Fruit fly (Drosophila melanogaster) whole organism, embryonic: ENCODE data around the gene CG9702.

ENCODE experiments used
- Bteb2 ChIP-seq: fragments of 200-800 bp; sonication (Bioruptor generic); optimal IDR thresholded peaks from 2 replicates; lab custom pipeline; 2016; ENCODE audit warnings: missing biosample characterization, missing genetic modification characterization
- CG1024 ChIP-seq: fragments of 200-800 bp; sonication (Bioruptor generic); IDR thresholded peaks from 2 replicates; pipeline ENCODE4 v1.3.6; 2022; ENCODE audit warnings: missing biosample characterization, missing genetic modification characterization
- CG10267 ChIP-seq: fragments of 200-800 bp; sonication (Bioruptor generic); optimal IDR thresholded peaks from 2 replicates; lab custom pipeline; 2018; ENCODE audit warnings: missing biosample characterization, mild to moderate bottlenecking, missing genetic modification characterization, moderate library complexity
- CG10431 ChIP-seq: fragments of 200-800 bp; sonication (Bioruptor generic); optimal IDR thresholded peaks from 3 replicates; lab custom pipeline; 2018; ENCODE audit warnings: missing biosample characterization, mild to moderate bottlenecking, missing genetic modification characterization
- CG11398 ChIP-seq: fragments of 200-800 bp; sonication (Bioruptor generic); optimal IDR thresholded peaks from 2 replicates; lab custom pipeline; 2016; ENCODE audit warnings: missing biosample characterization, missing genetic modification characterization
- CG11504 ChIP-seq: fragments of 200-800 bp; sonication (Bioruptor generic); optimal IDR thresholded peaks from 3 replicates; lab custom pipeline; 2019; ENCODE audit warnings: missing biosample characterization, mild to moderate bottlenecking, missing genetic modification characterization, moderate library complexity
- CG12155 ChIP-seq: fragments of 200-800 bp; sonication (Bioruptor generic); optimal IDR thresholded peaks from 3 replicates; lab custom pipeline; 2016; ENCODE audit warnings: missing biosample characterization, missing genetic modification characterization
- CG12236 ChIP-seq: fragments of 200-800 bp; sonication (Bioruptor generic); optimal IDR thresholded peaks from 2 replicates; lab custom pipeline; 2016; ENCODE audit warnings: missing biosample characterization, missing genetic modification characterization
- CG14014 ChIP-seq: fragments of 200-800 bp; sonication (Bioruptor generic); IDR thresholded peaks from 2 replicates; pipeline ENCODE4 v1.3.6; 2022; ENCODE audit warnings: missing biosample characterization, missing genetic modification characterization
- CG14441 ChIP-seq: fragments of 200-800 bp; sonication (Bioruptor generic); IDR thresholded peaks from 2 replicates; pipeline ENCODE4 v1.3.6; 2022; ENCODE audit warnings: missing biosample characterization, missing genetic modification characterization
- CG14860 ChIP-seq: fragments of 200-800 bp; sonication (Bioruptor generic); IDR thresholded peaks from 3 replicates; pipeline ENCODE4 v1.3.6; 2022; ENCODE audit warnings: missing biosample characterization, missing genetic modification characterization; ENCODE audit not compliant: partially characterized antibody
- CG15011 ChIP-seq: fragments of 200-800 bp; sonication (Bioruptor generic); optimal IDR thresholded peaks from 3 replicates; lab custom pipeline; 2018; ENCODE audit warnings: missing biosample characterization, mild to moderate bottlenecking, missing genetic modification characterization
- CG1602 ChIP-seq: fragments of 200-800 bp; sonication (Bioruptor generic); optimal IDR thresholded peaks from 3 replicates; lab custom pipeline; 2016; ENCODE audit warnings: missing biosample characterization, missing genetic modification characterization
- CG1647 ChIP-seq: fragments of 200-800 bp; sonication (Bioruptor generic); optimal IDR thresholded peaks from 3 replicates; lab custom pipeline; 2016; ENCODE audit warnings: missing biosample characterization, missing genetic modification characterization
- CG17829 ChIP-seq: fragments of 200-800 bp; optimal IDR thresholded peaks from 2 replicates; lab custom pipeline; 2019; ENCODE audit warnings: missing biosample characterization, mild to moderate bottlenecking, missing genetic modification characterization, moderate library complexity
- CG17912 ChIP-seq: fragments of 200-800 bp; sonication (Bioruptor generic); optimal IDR thresholded peaks from 2 replicates; lab custom pipeline; 2018; ENCODE audit warnings: missing biosample characterization, mild to moderate bottlenecking, missing genetic modification characterization
- CG30403 ChIP-seq: fragments of 200-800 bp; sonication (Bioruptor generic); optimal IDR thresholded peaks from 3 replicates; lab custom pipeline; 2016; ENCODE audit warnings: missing biosample characterization, missing genetic modification characterization
- CG31365 ChIP-seq: fragments of 200-800 bp; sonication (Bioruptor generic); optimal IDR thresholded peaks from 2 replicates; lab custom pipeline; 2018; ENCODE audit warnings: missing biosample characterization, mild to moderate bottlenecking, missing genetic modification characterization
- CG33557 ChIP-seq: fragments of 200-800 bp; sonication (Bioruptor generic); optimal IDR thresholded peaks from 2 replicates; lab custom pipeline; 2019; ENCODE audit warnings: missing biosample characterization, mild to moderate bottlenecking, missing genetic modification characterization, moderate library complexity
- CG3838 ChIP-seq: fragments of 200-800 bp; sonication (Bioruptor generic); optimal IDR thresholded peaks from 3 replicates; lab custom pipeline; 2016; ENCODE audit warnings: missing biosample characterization, missing genetic modification characterization
- CG5180 ChIP-seq: fragments of 200-800 bp; sonication (Bioruptor generic); optimal IDR thresholded peaks from 3 replicates; lab custom pipeline; 2017; ENCODE audit warnings: missing biosample characterization, missing genetic modification characterization, mild to moderate bottlenecking, moderate library complexity, missing genetic modification reagents
- Dip2 ChIP-seq: fragments of 200-800 bp; sonication (Bioruptor generic); IDR thresholded peaks from 2 replicates; pipeline ENCODE4 v1.3.6; 2022; ENCODE audit warnings: missing biosample characterization, missing genetic modification characterization
- Dll ChIP-seq: fragments of 200-800 bp; sonication (Bioruptor generic); IDR thresholded peaks from 4 replicates; pipeline ENCODE4 v1.3.6; 2022; ENCODE audit warnings: missing biosample characterization, missing genetic modification characterization; ENCODE audit not compliant: partially characterized antibody
- H2.0 ChIP-seq: fragments of 200-800 bp; sonication (Bioruptor generic); IDR thresholded peaks from 2 replicates; pipeline ENCODE4 v1.3.6; 2022; ENCODE audit warnings: missing biosample characterization, missing genetic modification characterization
- HmgZ ChIP-seq: fragments of 200-800 bp; sonication (Bioruptor generic); optimal IDR thresholded peaks from 2 replicates; lab custom pipeline; 2018; ENCODE audit warnings: missing biosample characterization, mild to moderate bottlenecking, missing genetic modification characterization
- Hr39 ChIP-seq: fragments of >200 bp; optimal IDR thresholded peaks from 2 replicates; lab custom pipeline; 2017
- MESR4 ChIP-seq: fragments of 200-800 bp; sonication (Bioruptor generic); optimal IDR thresholded peaks from 2 replicates; lab custom pipeline; 2018; ENCODE audit warnings: missing biosample characterization, mild to moderate bottlenecking, missing genetic modification characterization, moderate library complexity
- Nf-YC ChIP-seq: fragments of 200-800 bp; optimal IDR thresholded peaks from 3 replicates; lab custom pipeline; 2019; ENCODE audit warnings: missing biosample characterization, mild to moderate bottlenecking, missing genetic modification characterization, moderate library complexity
- Oli ChIP-seq: fragments of 200-800 bp; sonication (Bioruptor generic); optimal IDR thresholded peaks from 2 replicates; lab custom pipeline; 2018; ENCODE audit warnings: missing biosample characterization, mild to moderate bottlenecking, missing genetic modification characterization, moderate library complexity
- Scr ChIP-seq: fragments of 200-800 bp; sonication (Bioruptor generic); IDR thresholded peaks from 2 replicates; pipeline ENCODE4 v1.3.6; 2022; ENCODE audit warnings: missing biosample characterization, missing genetic modification characterization; ENCODE audit not compliant: partially characterized antibody
- Six4 ChIP-seq: fragments of 200-800 bp; sonication (Bioruptor generic); optimal IDR thresholded peaks from 2 replicates; lab custom pipeline; 2016; ENCODE audit warnings: missing biosample characterization, missing genetic modification characterization
- TFAM ChIP-seq: fragments of 200-800 bp; sonication (Bioruptor generic); optimal IDR thresholded peaks from 2 replicates; lab custom pipeline; 2017; ENCODE audit warnings: missing biosample characterization, missing genetic modification characterization, inconsistent platforms
- amos ChIP-seq: fragments of 200-800 bp; sonication (Bioruptor generic); IDR thresholded peaks from 2 replicates; pipeline ENCODE4 v1.3.6; 2022; ENCODE audit warnings: missing biosample characterization, missing genetic modification characterization; ENCODE audit not compliant: partially characterized antibody
- cad ChIP-seq: fragments of >200 bp; optimal IDR thresholded peaks from 2 replicates; lab custom pipeline; 2017; ENCODE audit warnings: missing biosample characterization, missing genetic modification characterization
- cg ChIP-seq: fragments of 200-800 bp; sonication (Bioruptor generic); optimal IDR thresholded peaks from 3 replicates; lab custom pipeline; 2019; ENCODE audit warnings: missing biosample characterization, mild to moderate bottlenecking, missing genetic modification characterization, moderate library complexity
- chinmo ChIP-seq: fragments of 200-800 bp; sonication (Bioruptor generic); IDR thresholded peaks from 4 replicates; pipeline ENCODE4 v1.3.6; 2022; ENCODE audit warnings: missing biosample characterization, missing genetic modification characterization; ENCODE audit not compliant: partially characterized antibody
- ci ChIP-seq: fragments of 200-800 bp; sonication (Bioruptor generic); IDR thresholded peaks from 3 replicates; pipeline ENCODE4 v1.3.6; 2022; ENCODE audit warnings: missing biosample characterization, missing genetic modification characterization
- dimm ChIP-seq: fragments of 200-800 bp; sonication (Bioruptor generic); IDR thresholded peaks from 2 replicates; pipeline ENCODE4 v1.3.6; 2022; ENCODE audit warnings: missing biosample characterization, missing genetic modification characterization
- dmrt99B ChIP-seq: fragments of 200-800 bp; sonication (Bioruptor generic); optimal IDR thresholded peaks from 2 replicates; lab custom pipeline; 2018; ENCODE audit warnings: missing biosample characterization, mild to moderate bottlenecking, missing genetic modification characterization, moderate library complexity
- gfzf ChIP-seq: fragments of 200-800 bp; sonication (Bioruptor generic); optimal IDR thresholded peaks from 2 replicates; lab custom pipeline; 2016; ENCODE audit warnings: missing biosample characterization, mild to moderate bottlenecking, missing genetic modification characterization, moderate library complexity
- nau ChIP-seq: fragments of 200-800 bp; sonication (Bioruptor generic); optimal IDR thresholded peaks from 3 replicates; lab custom pipeline; 2017; ENCODE audit warnings: missing biosample characterization, mild to moderate bottlenecking, missing genetic modification characterization, missing genetic modification reagents
- oc ChIP-seq: fragments of 200-800 bp; sonication (Bioruptor generic); optimal IDR thresholded peaks from 2 replicates; lab custom pipeline; 2018; ENCODE audit warnings: missing biosample characterization, mild to moderate bottlenecking, missing genetic modification characterization, moderate library complexity
- onecut ChIP-seq: fragments of 200-800 bp; sonication (Bioruptor generic); IDR thresholded peaks from 2 replicates; pipeline ENCODE4 v1.3.6; 2022; ENCODE audit warnings: missing biosample characterization, missing genetic modification characterization
- otp ChIP-seq: fragments of 200-800 bp; sonication (Bioruptor generic); IDR thresholded peaks from 3 replicates; pipeline ENCODE4, ENCODE4 v1.3.6; 2022; ENCODE audit warnings: missing biosample characterization, missing genetic modification characterization
- prd ChIP-seq, 3 experiments: fragments of >200 bp in 2 of 3; fragments of 200-800 bp in 1 of 3; sonication (Bioruptor generic) in 1 of 3; optimal IDR thresholded peaks in 2 of 3; IDR thresholded peaks in 1 of 3; 2 replicates in 2 of 3; 3 replicates in 1 of 3; pipeline versions ENCODE4 v1.3.6 to Lab custom; 2017 to 2022; ENCODE audit warnings: missing biosample characterization in 1 of 3, missing genetic modification characterization in 1 of 3
- sens ChIP-seq: fragments of 200-800 bp; sonication (Bioruptor generic); peaks from one replicate; lab custom pipeline; 2016; ENCODE audit warnings: missing biosample characterization, missing genetic modification characterization
- trh ChIP-seq: fragments of 200-800 bp; sonication (Bioruptor generic); optimal IDR thresholded peaks from 2 replicates; lab custom pipeline; 2016; ENCODE audit warnings: missing biosample characterization, missing genetic modification characterization
- zfh1 ChIP-seq: fragments of 200-800 bp; sonication (Bioruptor generic); IDR thresholded peaks from 3 replicates; pipeline ENCODE4 v1.3.6; 2022; ENCODE audit warnings: missing biosample characterization, missing genetic modification characterization

CG9702 gene

dm6 chr3R:30600154-30601009, 21.2 kb downstream of the CG9702 start (continued):
- TF ChIP-seq CG1024 (GFP tag; lab: Robert Waterston, UW) (peak; percentile 89), CG17829 (tag; lab: Kevin White, UChicago) (peak; percentile 91), gfzf (GFP tag; lab: Kevin White, UChicago) (no peak), CG14441 (GFP tag; lab: Robert Waterston, UW) (peak; percentile 93), Scr (0 out of 2 replicates have a peak, but pooled peaks have one; percentile 29), cad (GFP tag; lab: Kevin White, UChicago) (no peak), CG1602 (GFP tag; lab: Kevin White, UChicago) (peak; percentile 87), CG10267 (tag; lab: Kevin White, UChicago) (peak; percentile 88), chinmo (GFP tag; lab: Robert Waterston, UW) (peak; percentile 52; the same call in 1 of the 4 replicates), dmrt99B (tag; lab: Kevin White, UChicago) (peak; percentile 93), Dip2 (GFP tag; lab: Robert Waterston, UW) (peak; percentile 38; the same call in 1 of the 2 replicates), H2.0 (peak; percentile 93), CG11504 (peak; percentile 90), CG30403 (GFP tag; lab: Kevin White, UChicago) (peak; percentile 95), CG14860 (GFP tag; lab: Robert Waterston, UW) (no peak), cg (GFP tag; lab: Kevin White, UChicago) (no peak), MESR4 (peak; percentile 22), Oli (tag; lab: Kevin White, UChicago) (peak; percentile 91), CG31365 (tag; lab: Kevin White, UChicago) (peak; percentile 63), oc (tag; lab: Kevin White, UChicago) (peak; percentile 86), Hr39 (lab: Kevin White, UChicago) (no peak), nau (GFP tag; lab: Kevin White, UChicago) (peak; percentile 87), CG33557 (GFP tag; lab: Kevin White, UChicago) (peak; percentile 63), CG11398 (GFP tag; lab: Kevin White, UChicago) (peak; percentile 67), Dll (0 out of 4 replicates have a peak, but pooled peaks have one; percentile 23), prd (optimal IDR thresholded peaks at IDR 0.05; lab: Kevin White, UChicago) (no peak), prd (GFP tag; IDR thresholded peaks at IDR 0.05; lab: Robert Waterston, UW) (peak; percentile 93), CG1647 (GFP tag; lab: Kevin White, UChicago) (peak; percentile 68), CG10431 (GFP tag; lab: Kevin White, UChicago) (no peak), Nf-YC (tag; lab: Kevin White, UChicago) (peak; percentile 76), CG17912 (peak; percentile 36), CG5180 (GFP tag; lab: Kevin White, UChicago) (peak; percentile 70), Bteb2 (peak; percentile 84), amos (peak; percentile 38; the same call in 1 of the 2 replicates), sens (GFP tag; lab: Kevin White, UChicago) (peak; percentile 98), HmgZ (tag; lab: Kevin White, UChicago) (peak; percentile 86), CG12155 (GFP tag; lab: Kevin White, UChicago) (peak; percentile 83), CG14014 (GFP tag; lab: Robert Waterston, UW) (peak; percentile 93), onecut (GFP tag; lab: Robert Waterston, UW) (peak; percentile 92), otp (GFP tag; lab: Robert Waterston, UW) (peak; percentile 93), zfh1 (GFP tag; lab: Robert Waterston, UW) (peak; percentile 93), CG15011 (GFP tag; lab: Kevin White, UChicago) (peak; percentile 85), TFAM (GFP tag; lab: Kevin White, UChicago) (peak; percentile 63), Six4 (peak; percentile 90), ci (GFP tag; lab: Robert Waterston, UW) (peak; percentile 98), trh (GFP tag; lab: Kevin White, UChicago) (peak; percentile 89), dimm (GFP tag; lab: Robert Waterston, UW) (peak; percentile 77), CG12236 (peak; percentile 74), CG3838 (GFP tag; lab: Kevin White, UChicago) (peak; percentile 83)
